Fruit fly (Drosophila melanogaster) whole organism, prepupa: ENCODE data around the gene CG33514.
A peak's percentile ranks its signal among the peaks of the same experiment; 100 is the strongest.

ENCODE experiments used
- Blimp-1 ChIP-seq: fragments of 200-800 bp; sonication (Bioruptor generic); optimal IDR thresholded peaks from 3 replicates; lab custom pipeline; 2017; ENCODE audit warnings: missing biosample characterization, missing genetic modification characterization, mild to moderate bottlenecking, moderate library complexity, missing genetic modification reagents
- CG15336 ChIP-seq: fragments of 200-800 bp; sonication (Bioruptor generic); IDR thresholded peaks from 2 replicates; pipeline ENCODE4 v1.3.6; 2022; ENCODE audit warnings: missing biosample characterization, missing genetic modification characterization
- CG3032 ChIP-seq: fragments of 200-800 bp; optimal IDR thresholded peaks from 2 replicates; lab custom pipeline; 2019; ENCODE audit warnings: missing biosample characterization, mild to moderate bottlenecking, missing genetic modification characterization, moderate library complexity
- CG32006 ChIP-seq: fragments of 200-800 bp; sonication (Bioruptor generic); optimal IDR thresholded peaks from 3 replicates; lab custom pipeline; 2017; ENCODE audit warnings: missing biosample characterization, mild to moderate bottlenecking, missing genetic modification characterization
- CG3919 ChIP-seq: fragments of 200-800 bp; sonication (Bioruptor generic); optimal IDR thresholded peaks from 3 replicates; lab custom pipeline; 2016; ENCODE audit warnings: missing biosample characterization, missing genetic modification characterization
- CG4318 ChIP-seq: fragments of 200-800 bp; sonication (Bioruptor generic); optimal IDR thresholded peaks from 3 replicates; lab custom pipeline; 2017; ENCODE audit warnings: missing biosample characterization, mild to moderate bottlenecking, missing genetic modification characterization
- CG6163 ChIP-seq: fragments of 200-800 bp; sonication (Bioruptor generic); IDR thresholded peaks from 3 replicates; pipeline ENCODE4 v1.3.6; 2022; ENCODE audit warnings: missing biosample characterization, missing genetic modification characterization
- CG6276 ChIP-seq: fragments of 200-800 bp; sonication (Bioruptor generic); optimal IDR thresholded peaks from 2 replicates; lab custom pipeline; 2017; ENCODE audit warnings: missing biosample characterization, mild to moderate bottlenecking, missing genetic modification characterization
- CG8119 ChIP-seq: fragments of 200-800 bp; sonication (Bioruptor generic); IDR thresholded peaks from 3 replicates; pipeline ENCODE4 v1.3.6; 2022; ENCODE audit warnings: missing biosample characterization, missing genetic modification characterization
- CG8319 ChIP-seq: fragments of 200-800 bp; sonication (Bioruptor generic); optimal IDR thresholded peaks from 3 replicates; lab custom pipeline; 2016; ENCODE audit warnings: missing biosample characterization, missing genetic modification characterization
- Eip75B ChIP-seq: fragments of 200-800 bp; sonication (Bioruptor generic); optimal IDR thresholded peaks from 3 replicates; lab custom pipeline; 2016; ENCODE audit warnings: missing biosample characterization, missing genetic modification characterization
- Eip78C ChIP-seq: fragments of 200-800 bp; sonication (Bioruptor generic); peaks from one replicate; lab custom pipeline; 2016; ENCODE audit warnings: missing biosample characterization, missing genetic modification characterization
- Eip93F ChIP-seq: fragments of 200-800 bp; sonication (Bioruptor generic); optimal IDR thresholded peaks from 2 replicates; lab custom pipeline; 2016; ENCODE audit warnings: missing biosample characterization, mild to moderate bottlenecking, missing genetic modification characterization
- Ets96B ChIP-seq: fragments of 200-800 bp; optimal IDR thresholded peaks from 2 replicates; lab custom pipeline; 2019; ENCODE audit warnings: missing biosample characterization, mild to moderate bottlenecking, missing genetic modification characterization, moderate library complexity
- Gug ChIP-seq: fragments of 200-800 bp; sonication (Bioruptor generic); IDR thresholded peaks from 2 replicates; pipeline ENCODE4 v1.3.6; 2022; ENCODE audit warnings: missing biosample characterization, missing genetic modification characterization
- Hr4 ChIP-seq: fragments of 200-800 bp; sonication (Bioruptor generic); optimal IDR thresholded peaks from 3 replicates; lab custom pipeline; 2016; ENCODE audit warnings: missing biosample characterization, missing genetic modification characterization
- Lpt ChIP-seq: fragments of 200-800 bp; sonication (Bioruptor generic); optimal IDR thresholded peaks from 3 replicates; lab custom pipeline; 2016; ENCODE audit warnings: missing biosample characterization, missing genetic modification characterization
- Sox102F ChIP-seq: fragments of 200-800 bp; sonication (Bioruptor generic); optimal IDR thresholded peaks from 2 replicates; lab custom pipeline; 2016; ENCODE audit warnings: missing biosample characterization, mild to moderate bottlenecking, missing genetic modification characterization
- Sox14 ChIP-seq: fragments of 200-800 bp; sonication (Bioruptor generic); optimal IDR thresholded peaks from 3 replicates; lab custom pipeline; 2016; ENCODE audit warnings: missing biosample characterization, missing genetic modification characterization
- cyc ChIP-seq: fragments of 200-800 bp; sonication (Bioruptor generic); optimal IDR thresholded peaks from 3 replicates; lab custom pipeline; 2016; ENCODE audit warnings: missing biosample characterization, missing genetic modification characterization
- fkh ChIP-seq: fragments of 200-800 bp; sonication (Bioruptor generic); optimal IDR thresholded peaks from 3 replicates; lab custom pipeline; 2017; ENCODE audit warnings: missing biosample characterization, mild to moderate bottlenecking, missing genetic modification characterization, moderate library complexity
- net ChIP-seq: fragments of 200-800 bp; sonication (Bioruptor generic); optimal IDR thresholded peaks from 3 replicates; lab custom pipeline; 2016; ENCODE audit warnings: missing biosample characterization, missing genetic modification characterization
- salr ChIP-seq, 2 experiments: fragments of 200-800 bp; sonication (Bioruptor generic); optimal IDR thresholded peaks; 3 replicates each; lab custom pipeline; 2016 to 2018; ENCODE audit warnings: missing biosample characterization in 2 of 2, missing genetic modification characterization in 2 of 2, mild to moderate bottlenecking in 1 of 2
- ss ChIP-seq, 2 experiments: fragments of 200-800 bp; sonication (Bioruptor generic); optimal IDR thresholded peaks; 2 replicates in 1 of 2; 3 replicates in 1 of 2; lab custom pipeline; 2017 to 2018; ENCODE audit warnings: mild to moderate bottlenecking in 2 of 2, missing biosample characterization in 2 of 2, missing genetic modification characterization in 2 of 2, moderate library complexity in 1 of 2
- svp ChIP-seq: fragments of 200-800 bp; sonication (Bioruptor generic); peaks from one replicate; lab custom pipeline; 2016; ENCODE audit warnings: missing biosample characterization, missing genetic modification characterization
- vri ChIP-seq: fragments of 200-800 bp; sonication (Bioruptor generic); optimal IDR thresholded peaks from 3 replicates; lab custom pipeline; 2016; ENCODE audit warnings: missing biosample characterization, mild to moderate bottlenecking, missing genetic modification characterization

The CG33514 gene

dm6 chr3L:4413800-4414446 is 48.7 kb downstream of the CG33514 start:
- TF ChIP-seq CG8119 (GFP tag; lab: Robert Waterston, UW) = peak; percentile 13; the same call in 1 of the 3 replicates
- TF ChIP-seq Hr4 (GFP tag; lab: Kevin White, UChicago) = peak; percentile 18
- no peak for TF ChIP-seq ss (GFP tag; optimal IDR thresholded peaks at IDR 0.05; lab: Kevin White, UChicago)
- no peak for TF ChIP-seq Eip93F (GFP tag; lab: Kevin White, UChicago)
- peak; percentile 34; the same call in 1 of the 2 replicates for TF ChIP-seq Gug (GFP tag; lab: Robert Waterston, UW)
- peak; percentile 25 for TF ChIP-seq net (GFP tag; lab: Kevin White, UChicago)
- TF ChIP-seq Blimp-1 (GFP tag; lab: Kevin White, UChicago) = no peak
- no peak for TF ChIP-seq CG4318 (GFP tag; lab: Kevin White, UChicago)
- TF ChIP-seq CG6163 = peak; percentile 51; the same call in 2 of the 3 replicates
- peak; percentile 86 for TF ChIP-seq fkh
- TF ChIP-seq cyc (GFP tag; lab: Kevin White, UChicago) = no peak
- TF ChIP-seq CG3032 = no peak
- TF ChIP-seq Sox102F (GFP tag; lab: Kevin White, UChicago) = no peak
- no peak for TF ChIP-seq CG8319
- TF ChIP-seq Lpt = peak; percentile 20
- TF ChIP-seq vri (GFP tag; lab: Kevin White, UChicago) = peak; percentile 9
- TF ChIP-seq Eip75B = no peak
- TF ChIP-seq CG15336 (GFP tag; lab: Robert Waterston, UW) = peak; percentile 31
- peak; percentile 35 for TF ChIP-seq CG32006 (GFP tag; lab: Kevin White, UChicago)
- TF ChIP-seq Sox14 = no peak

DNA sequence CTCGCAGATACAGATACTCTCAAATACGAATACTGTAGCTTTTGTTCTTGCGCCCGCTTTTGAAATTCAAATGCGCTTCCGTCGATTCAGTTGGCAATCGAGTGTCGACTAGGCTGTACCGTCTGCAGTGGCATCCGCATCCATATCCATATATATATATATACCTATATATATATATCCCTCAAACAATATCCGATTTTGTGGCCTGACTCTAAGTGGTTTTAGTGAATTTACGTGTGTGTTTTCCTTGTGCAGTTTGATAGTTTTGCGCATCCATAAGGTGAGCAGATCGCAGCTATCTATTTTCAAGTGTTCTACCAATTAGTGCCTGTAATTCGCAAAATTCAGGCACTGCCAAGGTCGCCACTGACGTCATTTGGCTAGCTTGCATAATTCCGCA is 49.3 kb downstream of the CG33514 start:
- no peak for TF ChIP-seq Eip93F (GFP tag; lab: Kevin White, UChicago)
- peak; percentile 39 for TF ChIP-seq Eip78C

DNA sequence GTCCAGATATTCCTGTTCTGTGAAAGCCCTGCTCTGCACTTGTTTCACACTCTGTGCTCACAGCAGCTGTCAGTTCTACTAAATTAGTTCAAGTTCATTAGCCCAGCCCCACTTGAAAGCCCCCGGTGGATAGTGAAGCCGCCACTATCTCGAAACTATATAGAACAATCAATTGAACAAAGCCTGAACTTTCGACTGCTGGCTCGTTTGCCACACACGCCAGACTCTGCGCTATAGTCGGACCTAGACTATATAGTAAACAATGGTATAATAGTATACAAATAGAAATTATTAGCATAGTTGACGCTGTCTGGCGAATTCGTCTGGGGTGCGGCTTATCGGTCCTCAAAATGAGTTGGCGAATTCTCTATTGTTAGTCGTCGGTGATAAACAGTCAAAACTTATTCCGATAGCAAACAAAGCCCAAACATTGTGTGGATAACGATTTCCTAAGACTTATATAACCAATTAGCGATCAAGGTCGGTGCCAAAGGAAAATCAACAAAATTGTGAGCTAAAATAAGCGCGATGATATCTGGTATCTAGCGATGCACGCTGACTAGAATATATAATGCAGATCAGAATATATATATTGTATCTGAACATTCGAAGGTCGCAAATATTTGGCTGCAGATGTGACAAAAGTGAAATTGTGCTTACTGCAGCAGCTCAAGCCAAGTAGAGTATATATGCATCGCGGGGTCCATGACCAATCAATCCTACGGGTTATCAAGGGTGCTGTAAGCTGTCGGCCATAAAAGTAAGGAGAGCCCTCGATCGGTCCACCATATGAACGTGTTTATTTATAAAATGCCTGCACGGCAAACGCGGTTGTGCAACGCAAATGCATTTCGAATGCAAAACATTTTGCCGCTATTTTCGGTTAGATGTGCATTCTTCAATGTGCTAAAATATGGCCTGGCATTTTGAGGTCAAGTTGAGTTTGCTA is 50.4 kb downstream of the CG33514 start:
- TF ChIP-seq salr (GFP tag; optimal IDR thresholded peaks at IDR 0.05; lab: Kevin White, UChicago) = no peak
- TF ChIP-seq CG6276 = peak; percentile 9
- no peak for TF ChIP-seq CG3919 (GFP tag; lab: Kevin White, UChicago)
- TF ChIP-seq fkh = peak; percentile 69
- TF ChIP-seq svp = peak; percentile 98
- no peak for TF ChIP-seq Ets96B (tag; lab: Kevin White, UChicago)
- TF ChIP-seq CG6163 = no peak
- peak; percentile 18 for TF ChIP-seq Eip78C
